Fruit fly (Drosophila melanogaster) whole organism, embryonic: ENCODE measurements around the gene elB.

Source experiments
- Antp ChIP-seq: fragments of 200-800 bp; sonication (Bioruptor generic); optimal IDR thresholded peaks from 3 replicates; lab custom pipeline; 2016; ENCODE audit warnings: missing biosample characterization, missing genetic modification characterization
- Atf-2 ChIP-seq: fragments of 200-800 bp; sonication (Bioruptor generic); optimal IDR thresholded peaks from 2 replicates; lab custom pipeline; 2016; ENCODE audit warnings: missing biosample characterization, missing genetic modification characterization
- Awh ChIP-seq: fragments of 200-800 bp; sonication (Bioruptor generic); IDR thresholded peaks from 2 replicates; pipeline ENCODE4, ENCODE4 v1.3.6; 2022; ENCODE audit warnings: missing biosample characterization, missing genetic modification characterization
- Bgb ChIP-seq: fragments of 200-800 bp; sonication (Bioruptor generic); IDR thresholded peaks from 2 replicates; pipeline ENCODE4 v1.3.6; 2022; ENCODE audit warnings: missing biosample characterization, missing genetic modification characterization; ENCODE audit not compliant: partially characterized antibody
- Blimp-1 ChIP-seq: fragments of 200-800 bp; sonication (Bioruptor generic); optimal IDR thresholded peaks from 3 replicates; lab custom pipeline; 2018; ENCODE audit warnings: missing biosample characterization, missing genetic modification characterization, mild to moderate bottlenecking, moderate library complexity, missing genetic modification reagents
- CG11456 ChIP-seq: fragments of 200-800 bp; sonication (Bioruptor generic); IDR thresholded peaks from 3 replicates; pipeline ENCODE4 v1.3.6; 2022; ENCODE audit warnings: missing biosample characterization, missing genetic modification characterization
- CG12299 ChIP-seq: fragments of 200-800 bp; sonication (Bioruptor generic); optimal IDR thresholded peaks from 2 replicates; lab custom pipeline; 2018; ENCODE audit warnings: missing biosample characterization, mild to moderate bottlenecking, missing genetic modification characterization
- CG16863 ChIP-seq: fragments of 200-800 bp; sonication (Bioruptor generic); optimal IDR thresholded peaks from 3 replicates; lab custom pipeline; 2016; ENCODE audit warnings: missing biosample characterization, missing genetic modification characterization
- CG17359 ChIP-seq: fragments of 200-800 bp; sonication (Bioruptor generic); optimal IDR thresholded peaks from 3 replicates; lab custom pipeline; 2018; ENCODE audit warnings: missing biosample characterization, mild to moderate bottlenecking, missing genetic modification characterization, moderate library complexity
- CG18476 ChIP-seq: fragments of 200-800 bp; sonication (Bioruptor generic); optimal IDR thresholded peaks from 2 replicates; lab custom pipeline; 2016; ENCODE audit warnings: missing biosample characterization, mild to moderate bottlenecking, missing genetic modification characterization
- CG18599 ChIP-seq: fragments of 200-800 bp; sonication (Bioruptor generic); optimal IDR thresholded peaks from 3 replicates; lab custom pipeline; 2017; ENCODE audit warnings: missing biosample characterization, missing genetic modification characterization, mild to moderate bottlenecking, moderate library complexity, missing genetic modification reagents
- CG2199 ChIP-seq: fragments of 200-800 bp; sonication (Bioruptor generic); IDR thresholded peaks from 3 replicates; pipeline ENCODE4 v1.3.6; 2022; ENCODE audit warnings: missing biosample characterization, missing genetic modification characterization
- CG30431 ChIP-seq: fragments of 200-800 bp; sonication (Bioruptor generic); optimal IDR thresholded peaks from 2 replicates; lab custom pipeline; 2017; ENCODE audit warnings: missing biosample characterization, missing genetic modification characterization
- CG32772 ChIP-seq: fragments of 200-800 bp; sonication (Bioruptor generic); IDR thresholded peaks from 2 replicates; pipeline ENCODE4 v1.3.6; 2022; ENCODE audit warnings: missing biosample characterization, missing genetic modification characterization
- CG34376 ChIP-seq: fragments of 200-800 bp; sonication (Bioruptor generic); optimal IDR thresholded peaks from 2 replicates; lab custom pipeline; 2018; ENCODE audit warnings: missing biosample characterization, mild to moderate bottlenecking, missing genetic modification characterization
- CG6854 ChIP-seq: fragments of 200-800 bp; sonication (Bioruptor generic); optimal IDR thresholded peaks from 3 replicates; lab custom pipeline; 2017; ENCODE audit warnings: missing biosample characterization, mild to moderate bottlenecking, missing genetic modification characterization
- CG7839 ChIP-seq: fragments of 200-800 bp; sonication (Bioruptor generic); optimal IDR thresholded peaks from 3 replicates; lab custom pipeline; 2018; ENCODE audit warnings: missing biosample characterization, mild to moderate bottlenecking, missing genetic modification characterization, moderate library complexity
- CG7963 ChIP-seq: fragments of 200-800 bp; sonication (Bioruptor generic); IDR thresholded peaks from 3 replicates; pipeline ENCODE4 v1.3.6; 2022; ENCODE audit warnings: missing biosample characterization, missing genetic modification characterization; ENCODE audit not compliant: partially characterized antibody
- CG8765 ChIP-seq: fragments of 200-800 bp; sonication (Bioruptor generic); IDR thresholded peaks from 2 replicates; pipeline ENCODE4 v1.3.6; 2022; ENCODE audit warnings: missing biosample characterization, missing genetic modification characterization
- HLH54F ChIP-seq: fragments of 200-800 bp; sonication (Bioruptor generic); optimal IDR thresholded peaks from 3 replicates; lab custom pipeline; 2016; ENCODE audit warnings: missing biosample characterization, missing genetic modification characterization
- HLHmδ ChIP-seq: fragments of 200-800 bp; sonication (Bioruptor generic); optimal IDR thresholded peaks from 2 replicates; lab custom pipeline; 2018; ENCODE audit warnings: missing biosample characterization, mild to moderate bottlenecking, missing genetic modification characterization, moderate library complexity
- Hmx ChIP-seq: fragments of 200-800 bp; sonication (Bioruptor generic); optimal IDR thresholded peaks from 2 replicates; lab custom pipeline; 2016; ENCODE audit warnings: missing biosample characterization, missing genetic modification characterization
- Hr39 ChIP-seq: fragments of >200 bp; optimal IDR thresholded peaks from 2 replicates; lab custom pipeline; 2017
- Hr51 ChIP-seq, 2 experiments: fragments of 200-800 bp; sonication (Bioruptor generic); optimal IDR thresholded peaks; 2 replicates in 1 of 2; 3 replicates in 1 of 2; lab custom pipeline; 2016 to 2018; ENCODE audit warnings: missing biosample characterization in 2 of 2, missing genetic modification characterization in 2 of 2, mild to moderate bottlenecking in 1 of 2, moderate library complexity in 1 of 2
- Hr78 ChIP-seq, 2 experiments: fragments of 200-800 bp in 1 of 2; fragments of >200 bp in 1 of 2; sonication (Bioruptor generic) in 1 of 2; optimal IDR thresholded peaks; 2 replicates each; lab custom pipeline; 2017 to 2019; ENCODE audit warnings: missing biosample characterization in 2 of 2, missing genetic modification characterization in 2 of 2, mild to moderate bottlenecking in 1 of 2, moderate library complexity in 1 of 2
- Jarid2 ChIP-seq: fragments of 200-800 bp; sonication (Bioruptor generic); optimal IDR thresholded peaks from 3 replicates; lab custom pipeline; 2017; ENCODE audit warnings: mild to moderate bottlenecking, missing biosample characterization, missing genetic modification reagents, missing genetic modification characterization
- Med ChIP-seq: fragments of 200-800 bp; sonication (Bioruptor generic); peaks from one replicate; lab custom pipeline; 2016; ENCODE audit warnings: missing biosample characterization, missing genetic modification characterization, mild to moderate bottlenecking, inconsistent platforms, moderate library complexity
- Nf-YA ChIP-seq: fragments of 200-800 bp; sonication (Bioruptor generic); IDR thresholded peaks from 2 replicates; pipeline ENCODE4 v1.3.6; 2022; ENCODE audit warnings: missing biosample characterization, missing genetic modification characterization
- Trl ChIP-seq, 3 experiments: fragments of >200 bp in 2 of 3; fragments of 200-800 bp in 1 of 3; sonication (Bioruptor generic) in 1 of 3; optimal IDR thresholded peaks; 2 replicates in 1 of 3; 3 replicates in 2 of 3; lab custom pipeline; 2016 to 2017; ENCODE audit warnings: missing biosample characterization in 1 of 3, missing genetic modification characterization in 1 of 3
- bcd ChIP-seq: fragments of 200-800 bp; sonication (Bioruptor generic); optimal IDR thresholded peaks from 2 replicates; lab custom pipeline; 2017; ENCODE audit warnings: missing biosample characterization, mild to moderate bottlenecking, missing genetic modification characterization
- bigmax ChIP-seq: fragments of 200-800 bp; sonication (Bioruptor generic); optimal IDR thresholded peaks from 2 replicates; lab custom pipeline; 2018; ENCODE audit warnings: missing biosample characterization, mild to moderate bottlenecking, missing genetic modification characterization
- br ChIP-seq: fragments of >200 bp; optimal IDR thresholded peaks from 2 replicates; lab custom pipeline; 2017
- btn ChIP-seq: fragments of 200-800 bp; sonication (Bioruptor generic); optimal IDR thresholded peaks from 2 replicates; lab custom pipeline; 2016; ENCODE audit warnings: missing biosample characterization, missing genetic modification characterization
- chm ChIP-seq: fragments of 200-800 bp; sonication (Bioruptor generic); IDR thresholded peaks from 2 replicates; pipeline ENCODE4 v1.3.6; 2022; ENCODE audit warnings: missing biosample characterization, missing genetic modification characterization
- da ChIP-seq: fragments of 200-800 bp; sonication (Bioruptor generic); optimal IDR thresholded peaks from 2 replicates; lab custom pipeline; 2016; ENCODE audit warnings: missing biosample characterization, missing genetic modification characterization
- exex ChIP-seq: fragments of 200-800 bp; sonication (Bioruptor generic); optimal IDR thresholded peaks from 4 replicates; lab custom pipeline; 2018; ENCODE audit warnings: missing biosample characterization, mild to moderate bottlenecking, missing genetic modification characterization, moderate library complexity
- gcm2 ChIP-seq: fragments of 200-800 bp; sonication (Bioruptor generic); optimal IDR thresholded peaks from 2 replicates; lab custom pipeline; 2016; ENCODE audit warnings: missing biosample characterization, missing genetic modification characterization
- hth ChIP-seq: fragments of >200 bp; optimal IDR thresholded peaks from 2 replicates; lab custom pipeline; 2017; ENCODE audit warnings: inconsistent platforms
- kni ChIP-seq: fragments of 200-800 bp; sonication (Bioruptor generic); optimal IDR thresholded peaks from 3 replicates; lab custom pipeline; 2017; ENCODE audit warnings: mild to moderate bottlenecking, missing biosample characterization, missing genetic modification reagents, missing genetic modification characterization
- lov ChIP-seq, 2 experiments: fragments of 200-800 bp in 1 of 2; fragments of >200 bp in 1 of 2; sonication (Bioruptor generic) in 1 of 2; IDR thresholded peaks in 1 of 2; optimal IDR thresholded peaks in 1 of 2; 2 replicates in 1 of 2; 3 replicates in 1 of 2; pipeline versions ENCODE4 v1.3.6 to Lab custom; 2017 to 2022; ENCODE audit warnings: missing biosample characterization in 1 of 2, missing genetic modification characterization in 1 of 2
- mirr ChIP-seq: fragments of 200-800 bp; sonication (Bioruptor generic); optimal IDR thresholded peaks from 3 replicates; lab custom pipeline; 2018; ENCODE audit warnings: missing biosample characterization, mild to moderate bottlenecking, missing genetic modification characterization
- row ChIP-seq: fragments of 200-800 bp; sonication (Bioruptor generic); IDR thresholded peaks from 3 replicates; pipeline ENCODE4 v1.3.6; 2022; ENCODE audit warnings: missing biosample characterization, missing genetic modification characterization
- sens ChIP-seq: fragments of 200-800 bp; sonication (Bioruptor generic); peaks from one replicate; lab custom pipeline; 2016; ENCODE audit warnings: missing biosample characterization, missing genetic modification characterization
- seq ChIP-seq: fragments of 200-800 bp; sonication (Bioruptor generic); IDR thresholded peaks from 2 replicates; pipeline ENCODE4 v1.3.6; 2022; ENCODE audit warnings: missing biosample characterization, missing genetic modification characterization
- sqz ChIP-seq: fragments of 200-800 bp; sonication (Bioruptor generic); optimal IDR thresholded peaks from 3 replicates; lab custom pipeline; 2018; ENCODE audit warnings: missing biosample characterization, mild to moderate bottlenecking, missing genetic modification characterization
- sug ChIP-seq: fragments of 200-800 bp; optimal IDR thresholded peaks from 2 replicates; lab custom pipeline; 2019; ENCODE audit warnings: missing biosample characterization, mild to moderate bottlenecking, missing genetic modification characterization, moderate library complexity
- tna ChIP-seq: fragments of 200-800 bp; sonication (Bioruptor generic); IDR thresholded peaks from 2 replicates; pipeline ENCODE4 v1.3.6; 2022; ENCODE audit warnings: missing biosample characterization, missing genetic modification characterization; ENCODE audit not compliant: partially characterized antibody
- twi ChIP-seq: fragments of 200-800 bp; optimal IDR thresholded peaks from 2 replicates; lab custom pipeline; 2019; ENCODE audit warnings: missing biosample characterization, mild to moderate bottlenecking, missing genetic modification characterization, moderate library complexity
- unpg ChIP-seq: fragments of 200-800 bp; sonication (Bioruptor generic); optimal IDR thresholded peaks from 3 replicates; lab custom pipeline; 2018; ENCODE audit warnings: missing biosample characterization, mild to moderate bottlenecking, missing genetic modification characterization, moderate library complexity
- wek ChIP-seq: fragments of 200-800 bp; sonication (Bioruptor generic); optimal IDR thresholded peaks from 3 replicates; lab custom pipeline; 2018; ENCODE audit warnings: missing biosample characterization, mild to moderate bottlenecking, missing genetic modification characterization, moderate library complexity

The elB gene

DNA sequence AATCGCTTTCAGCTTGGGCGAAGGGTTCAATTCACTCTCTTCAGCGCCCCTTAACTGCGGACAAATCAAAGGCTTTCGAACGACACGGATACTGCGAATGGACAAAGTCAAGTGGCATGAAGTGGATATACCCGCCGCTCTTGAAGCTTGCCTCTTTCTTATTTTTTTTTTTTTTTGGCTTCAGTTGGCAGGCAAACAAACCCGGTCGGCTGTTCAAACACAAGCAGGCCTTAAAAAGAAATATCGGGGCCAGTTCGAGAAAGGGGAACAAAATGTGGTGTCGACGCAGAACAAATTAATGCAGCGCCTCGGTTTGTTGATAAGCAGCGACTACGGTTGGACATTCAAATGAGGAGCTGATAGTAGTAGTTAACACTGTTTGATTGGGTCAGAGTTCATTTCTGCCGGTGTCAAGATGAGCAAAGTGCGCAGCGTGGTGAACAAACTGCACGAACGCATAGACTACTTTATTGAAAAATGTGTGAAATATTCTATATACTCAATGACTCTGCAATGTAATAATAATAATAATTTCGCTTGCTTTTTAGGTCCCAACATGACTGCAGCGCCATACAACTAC, 52.5 kb downstream of the elB start:
- TF ChIP-seq Hr51 (GFP tag; optimal IDR thresholded peaks at IDR 0.05; lab: Kevin White, UChicago), result no peak
- TF ChIP-seq CG16863 (GFP tag; lab: Kevin White, UChicago), result no peak
- TF ChIP-seq tna (GFP tag; lab: Robert Waterston, UW), result no peak
- peak; percentile 76 for TF ChIP-seq Med
- no peak for TF ChIP-seq Nf-YA
- TF ChIP-seq seq, result 0 out of 2 replicates have a peak, but pooled peaks have one; percentile 29
- no peak for TF ChIP-seq CG7963
- TF ChIP-seq br (lab: Kevin White, UChicago), result no peak
- TF ChIP-seq CG17359 (tag; lab: Kevin White, UChicago), result peak; percentile 25
- no peak for TF ChIP-seq Antp (GFP tag; lab: Kevin White, UChicago)
- no peak for TF ChIP-seq HLH54F (GFP tag; lab: Kevin White, UChicago)
- peak; percentile 52 for TF ChIP-seq CG32772 (GFP tag; lab: Robert Waterston, UW)
- peak; percentile 60 for TF ChIP-seq sqz (GFP tag; lab: Kevin White, UChicago)
- no peak for TF ChIP-seq da (GFP tag; lab: Kevin White, UChicago)
- TF ChIP-seq kni (GFP tag; lab: Kevin White, UChicago), result peak; percentile 49
- TF ChIP-seq btn (GFP tag; lab: Kevin White, UChicago), result no peak
- no peak for TF ChIP-seq HLHmδ (GFP tag; lab: Kevin White, UChicago)
- no peak for TF ChIP-seq Atf-2 (GFP tag; lab: Kevin White, UChicago)
- no peak for TF ChIP-seq CG8765 (GFP tag; lab: Robert Waterston, UW)
- TF ChIP-seq Blimp-1 (GFP tag; lab: Kevin White, UChicago), result peak; percentile 12
- no peak for TF ChIP-seq wek (GFP tag; lab: Kevin White, UChicago)
- no peak for TF ChIP-seq unpg
- 0 out of 2 replicates have a peak, but pooled peaks have one; percentile 62 for TF ChIP-seq chm
- no peak for TF ChIP-seq Hr39 (lab: Kevin White, UChicago)
- TF ChIP-seq Hr78 (GFP tag; optimal IDR thresholded peaks at IDR 0.05; lab: Kevin White, UChicago), result peak in 1 of 2 experiments; percentile 91
- TF ChIP-seq CG18599 (GFP tag; lab: Kevin White, UChicago), result no peak
- no peak for TF ChIP-seq CG11456 (GFP tag; lab: Robert Waterston, UW)
- TF ChIP-seq Bgb (GFP tag; lab: Robert Waterston, UW), result no peak
- TF ChIP-seq CG2199 (GFP tag; lab: Robert Waterston, UW), result no peak
- no peak for TF ChIP-seq CG30431
- TF ChIP-seq lov (optimal IDR thresholded peaks at IDR 0.05; lab: Kevin White, UChicago), result no peak
- TF ChIP-seq lov (GFP tag; IDR thresholded peaks at IDR 0.05; lab: Robert Waterston, UW), result no peak
- no peak for TF ChIP-seq gcm2 (GFP tag; lab: Kevin White, UChicago)
- 0 out of 2 replicates have a peak, but pooled peaks have one; percentile 25 for TF ChIP-seq Awh (GFP tag; lab: Robert Waterston, UW)

DNA sequence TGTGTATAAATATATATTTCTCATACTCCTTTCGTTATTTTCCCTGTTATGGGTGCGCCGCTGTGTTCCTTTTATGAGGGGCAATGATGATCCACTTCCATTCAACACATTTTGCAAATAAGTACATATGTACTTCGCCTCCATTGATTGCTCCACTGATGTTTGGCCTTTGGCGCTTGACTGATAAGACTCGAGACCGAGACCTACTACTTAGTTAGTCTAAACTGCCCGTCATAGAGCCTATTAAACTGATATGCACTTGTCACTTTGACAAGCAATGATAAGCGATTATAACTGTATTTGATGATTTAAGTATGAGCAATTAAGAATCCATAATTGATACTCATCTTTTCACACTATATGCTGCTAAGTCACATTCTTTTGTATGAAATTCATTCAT, 53.1 kb downstream of the elB start:
- peak; percentile 21 for TF ChIP-seq sens (GFP tag; lab: Kevin White, UChicago)
- no peak for TF ChIP-seq CG17359 (tag; lab: Kevin White, UChicago)
- no peak for TF ChIP-seq CG18476
- TF ChIP-seq exex (tag; lab: Kevin White, UChicago), result peak; percentile 90
- TF ChIP-seq CG6854 (GFP tag; lab: Kevin White, UChicago), result no peak
- no peak for TF ChIP-seq CG12299 (tag; lab: Kevin White, UChicago)
- no peak for TF ChIP-seq Atf-2 (GFP tag; lab: Kevin White, UChicago)
- no peak for TF ChIP-seq bcd
- no peak for TF ChIP-seq row (GFP tag; lab: Robert Waterston, UW)
- no peak for TF ChIP-seq Hmx (GFP tag; lab: Kevin White, UChicago)
- TF ChIP-seq mirr (GFP tag; lab: Kevin White, UChicago), result peak; percentile 65
- no peak for TF ChIP-seq CG7839 (tag; lab: Kevin White, UChicago)
- peak; percentile 15 for TF ChIP-seq CG34376 (GFP tag; lab: Kevin White, UChicago)
- no peak for TF ChIP-seq hth (lab: Kevin White, UChicago)
- peak; percentile 32 for TF ChIP-seq sug (tag; lab: Kevin White, UChicago)
- no peak for TF ChIP-seq bigmax (GFP tag; lab: Kevin White, UChicago)
- TF ChIP-seq Trl (optimal IDR thresholded peaks at IDR 0.05; lab: Kevin White, UChicago), result no peak
- no peak for TF ChIP-seq Trl (GFP tag; optimal IDR thresholded peaks at IDR 0.05; lab: Kevin White, UChicago)
- TF ChIP-seq twi (tag; lab: Kevin White, UChicago), result no peak
- no peak for TF ChIP-seq Jarid2
